Fruit fly (Drosophila melanogaster): ENCODE data around the gene CG9784.

CG9784 gene

dm6 chrX:16596250-16596793, 2.7 kb downstream of the CG9784 start:
- TF ChIP-seq Tbp (GFP tag; optimal IDR thresholded peaks at IDR 0.05) (no peak), bab2 (GFP tag; optimal IDR thresholded peaks at IDR 0.05) (no peak), CG18011 (GFP tag; optimal IDR thresholded peaks at IDR 0.05) (no peak), Nf-YC (tag; optimal IDR thresholded peaks at IDR 0.05) (no peak), H2.0 (GFP tag; IDR thresholded peaks at IDR 0.05) (no peak), CG32772 (GFP tag; IDR thresholded peaks at IDR 0.05) (no peak), shn (GFP tag; optimal IDR thresholded peaks at IDR 0.05) (no peak), gcm (GFP tag; optimal IDR thresholded peaks at IDR 0.05) (no peak), tin (GFP tag; optimal IDR thresholded peaks at IDR 0.05) (no peak), Six4 (GFP tag; optimal IDR thresholded peaks at IDR 0.05) (no peak), Optix (GFP tag; IDR thresholded peaks at IDR 0.05) (no peak), Drgx (GFP tag; IDR thresholded peaks at IDR 0.05) (no peak), Scr (GFP tag; IDR thresholded peaks at IDR 0.05; ENCODE audit: partially characterized antibody) (no peak), Hr78 (GFP tag; optimal IDR thresholded peaks at IDR 0.05) (peak in 1 of 2 experiments; percentile 89), CG8944 (GFP tag; optimal IDR thresholded peaks at IDR 0.05) (no peak), Ets65A (GFP tag) (peak; percentile 56), pan (optimal IDR thresholded peaks at IDR 0.05) (no peak), pan (GFP tag; optimal IDR thresholded peaks at IDR 0.05 in 1 of 2, IDR thresholded peaks at IDR 0.05 in 1 of 2) (no peak), phol (tag; optimal IDR thresholded peaks at IDR 0.05) (no peak), CG11398 (GFP tag; optimal IDR thresholded peaks at IDR 0.05) (no peak), Lhr (GFP tag; optimal IDR thresholded peaks at IDR 0.05) (no peak), CG4820 (GFP tag; optimal IDR thresholded peaks at IDR 0.05) (no peak), CG4282 (GFP tag; optimal IDR thresholded peaks at IDR 0.05) (no peak), CG12299 (tag; optimal IDR thresholded peaks at IDR 0.05) (no peak), zfh2 (GFP tag; optimal IDR thresholded peaks at IDR 0.05) (no peak), CG7745 (tag; optimal IDR thresholded peaks at IDR 0.05) (peak; percentile 52), unc-4 (GFP tag; IDR thresholded peaks at IDR 0.05; ENCODE audit: partially characterized antibody) (no peak), sens-2 (GFP tag; IDR thresholded peaks at IDR 0.05) (no peak), CG31365 (tag; optimal IDR thresholded peaks at IDR 0.05) (no peak), YL-1 (GFP tag; optimal IDR thresholded peaks at IDR 0.05) (no peak), TFAM (GFP tag; optimal IDR thresholded peaks at IDR 0.05) (no peak), HLH4C (GFP tag; IDR thresholded peaks at IDR 0.05; ENCODE audit: partially characterized antibody) (no peak), kay (GFP tag; optimal IDR thresholded peaks at IDR 0.05) (peak; percentile 16), CG2120 (GFP tag; optimal IDR thresholded peaks at IDR 0.05) (peak; percentile 11), Hey (tag; optimal IDR thresholded peaks at IDR 0.05) (no peak), danr (GFP tag; IDR thresholded peaks at IDR 0.05) (no peak), emc (GFP tag; optimal IDR thresholded peaks at IDR 0.05) (no peak), tll (GFP tag; optimal IDR thresholded peaks at IDR 0.05) (no peak), CG7987 (GFP tag; optimal IDR thresholded peaks at IDR 0.05) (peak; percentile 21), CG9876 (GFP tag; optimal IDR thresholded peaks at IDR 0.05) (no peak), bbx (GFP tag; IDR thresholded peaks at IDR 0.05; ENCODE audit: partially characterized antibody) (no peak), Eip74EF (GFP tag; optimal IDR thresholded peaks at IDR 0.05) (peak in 1 of 2 experiments; percentile 0), Rfx (GFP tag; IDR thresholded peaks at IDR 0.05) (no peak), Dll (GFP tag; IDR thresholded peaks at IDR 0.05; ENCODE audit: partially characterized antibody) (no peak), Side (GFP tag; optimal IDR thresholded peaks at IDR 0.05) (no peak), grn (GFP tag; optimal IDR thresholded peaks at IDR 0.05) (no peak), scrt (GFP tag; optimal IDR thresholded peaks at IDR 0.05) (no peak), Stat92E (GFP tag; optimal IDR thresholded peaks at IDR 0.05) (no peak), CHES-1-like (GFP tag; optimal IDR thresholded peaks at IDR 0.05) (no peak), Sin3A (optimal IDR thresholded peaks at IDR 0.05) (no peak), wor (GFP tag; IDR thresholded peaks at IDR 0.05) (no peak)
